Worm (Caenorhabditis elegans) whole organism, mixed stage, embryonic: ENCODE measurements around the gene agl-1.

Experiments
- bed-3 ChIP-seq: fragments of 200-800 bp; sonication (Bioruptor generic); optimal IDR thresholded peaks from 3 replicates; lab custom pipeline; 2018; ENCODE audit warnings: mild to moderate bottlenecking, missing genetic modification characterization, moderate library complexity, missing compliant biosample characterization
- ceh-39 ChIP-seq: fragments of 150-350 bp; optimal IDR thresholded peaks from 2 replicates; lab custom pipeline; 2014; ENCODE audit warnings: missing biosample characterization, missing genetic modification characterization
- ceh-43 ChIP-seq: fragments of 200-800 bp; sonication (Bioruptor generic); optimal IDR thresholded peaks from 2 replicates; lab custom pipeline; 2018; ENCODE audit warnings: mild to moderate bottlenecking, missing genetic modification characterization, moderate library complexity, missing compliant biosample characterization
- ceh-83 ChIP-seq: fragments of 200-800 bp; sonication (Bioruptor generic); optimal IDR thresholded peaks from 2 replicates; lab custom pipeline; 2018; ENCODE audit warnings: mild to moderate bottlenecking, missing genetic modification characterization, missing compliant biosample characterization
- ces-1 ChIP-seq: fragments of 150-350 bp; optimal IDR thresholded peaks from 2 replicates; lab custom pipeline; 2014; ENCODE audit warnings: missing biosample characterization, missing genetic modification reagents, missing genetic modification characterization
- cnd-1 ChIP-seq: fragments of 200-800 bp; sonication (Bioruptor generic); optimal IDR thresholded peaks from 2 replicates; lab custom pipeline; 2018; ENCODE audit warnings: mild to moderate bottlenecking, missing genetic modification characterization, missing compliant biosample characterization
- drap-1 ChIP-seq: fragments of 200-800 bp; sonication (Bioruptor generic); optimal IDR thresholded peaks from 3 replicates; lab custom pipeline; 2018; ENCODE audit warnings: mild to moderate bottlenecking, missing genetic modification characterization, missing compliant biosample characterization
- elt-1 ChIP-seq: sonication (generic microtip); optimal IDR thresholded peaks from 2 replicates; lab custom pipeline; 2017; ENCODE audit warnings: missing genetic modification characterization, mild to moderate bottlenecking, missing compliant biosample characterization, antibody characterized with exemption, moderate library complexity, borderline replicate concordance; ENCODE audit not compliant: insufficient read depth
- elt-3 ChIP-seq: fragments of 150-350 bp; optimal IDR thresholded peaks from 2 replicates; lab custom pipeline; 2014; ENCODE audit warnings: missing biosample characterization, missing genetic modification characterization
- ham-2 ChIP-seq: fragments of 200-800 bp; sonication (Bioruptor generic); optimal IDR thresholded peaks from 2 replicates; lab custom pipeline; 2018; ENCODE audit warnings: mild to moderate bottlenecking, missing genetic modification characterization, missing compliant biosample characterization
- hlh-1 ChIP-seq: fragments of 150-350 bp; optimal IDR thresholded peaks from 2 replicates; lab custom pipeline; 2014; ENCODE audit warnings: missing biosample characterization, missing genetic modification reagents, missing genetic modification characterization
- lin-13 ChIP-seq: fragments of 150-350 bp; optimal IDR thresholded peaks from 2 replicates; lab custom pipeline; 2014; ENCODE audit warnings: missing biosample characterization, missing genetic modification characterization
- lin-32 ChIP-seq: fragments of 200-800 bp; sonication (Bioruptor generic); optimal IDR thresholded peaks from 2 replicates; lab custom pipeline; 2018; ENCODE audit warnings: mild to moderate bottlenecking, missing genetic modification characterization, missing compliant biosample characterization
- lsy-2 ChIP-seq: fragments of 150-350 bp; optimal IDR thresholded peaks from 2 replicates; lab custom pipeline; 2014; ENCODE audit warnings: missing biosample characterization, missing genetic modification characterization
- mab-5 ChIP-seq: fragments of 150-350 bp; optimal IDR thresholded peaks from 2 replicates; lab custom pipeline; 2014; ENCODE audit warnings: missing biosample characterization, missing genetic modification characterization
- mep-1 ChIP-seq: fragments of 150-350 bp; optimal IDR thresholded peaks from 2 replicates; lab custom pipeline; 2017; ENCODE audit warnings: missing biosample characterization, missing genetic modification reagents, missing genetic modification characterization, inconsistent platforms
- mls-2 ChIP-seq: sonication (generic microtip); optimal IDR thresholded peaks from 2 replicates; lab custom pipeline; 2016; ENCODE audit warnings: mild to moderate bottlenecking, missing genetic modification characterization, moderate library complexity, missing compliant biosample characterization
- nhr-12 ChIP-seq: fragments of 150-350 bp; optimal IDR thresholded peaks from 2 replicates; lab custom pipeline; 2014; ENCODE audit warnings: missing biosample characterization, missing genetic modification characterization
- nhr-2 ChIP-seq: fragments of 150-350 bp; optimal IDR thresholded peaks from 2 replicates; lab custom pipeline; 2014; ENCODE audit warnings: missing biosample characterization, missing genetic modification characterization
- nhr-237 ChIP-seq: fragments of 150-350 bp; optimal IDR thresholded peaks from 2 replicates; lab custom pipeline; 2014; ENCODE audit warnings: missing biosample characterization, missing genetic modification characterization
- nhr-28 ChIP-seq: fragments of 150-350 bp; optimal IDR thresholded peaks from 2 replicates; lab custom pipeline; 2014; ENCODE audit warnings: missing biosample characterization, missing genetic modification characterization
- nhr-76 ChIP-seq: sonication (generic microtip); optimal IDR thresholded peaks from 2 replicates; lab custom pipeline; 2017; ENCODE audit warnings: missing biosample characterization, missing genetic modification characterization
- sptf-1 ChIP-seq: sonication (generic microtip); optimal IDR thresholded peaks from 2 replicates; lab custom pipeline; 2017; ENCODE audit warnings: mild to moderate bottlenecking, missing genetic modification characterization, moderate library complexity, missing compliant biosample characterization
- tbx-8 ChIP-seq: fragments of 200-800 bp; sonication (Bioruptor generic); optimal IDR thresholded peaks from 2 replicates; lab custom pipeline; 2018; ENCODE audit warnings: mild to moderate bottlenecking, missing genetic modification characterization, moderate library complexity, missing compliant biosample characterization
- unc-120 ChIP-seq: sonication (generic microtip); optimal IDR thresholded peaks from 2 replicates; lab custom pipeline; 2017; ENCODE audit warnings: missing genetic modification characterization, missing compliant biosample characterization; ENCODE audit not compliant: poor library complexity, severe bottlenecking
- unc-62 ChIP-seq: fragments of 150-350 bp; optimal IDR thresholded peaks from 2 replicates; lab custom pipeline; 2014; ENCODE audit warnings: missing biosample characterization, missing genetic modification reagents, missing genetic modification characterization
- zip-8 ChIP-seq: fragments of 150-350 bp; optimal IDR thresholded peaks from 2 replicates; lab custom pipeline; 2014; ENCODE audit warnings: missing biosample characterization, missing genetic modification characterization
- ztf-11 ChIP-seq: fragments of 150-350 bp; optimal IDR thresholded peaks from 2 replicates; lab custom pipeline; 2014; ENCODE audit warnings: missing biosample characterization, missing genetic modification characterization

The agl-1 gene

DNA sequence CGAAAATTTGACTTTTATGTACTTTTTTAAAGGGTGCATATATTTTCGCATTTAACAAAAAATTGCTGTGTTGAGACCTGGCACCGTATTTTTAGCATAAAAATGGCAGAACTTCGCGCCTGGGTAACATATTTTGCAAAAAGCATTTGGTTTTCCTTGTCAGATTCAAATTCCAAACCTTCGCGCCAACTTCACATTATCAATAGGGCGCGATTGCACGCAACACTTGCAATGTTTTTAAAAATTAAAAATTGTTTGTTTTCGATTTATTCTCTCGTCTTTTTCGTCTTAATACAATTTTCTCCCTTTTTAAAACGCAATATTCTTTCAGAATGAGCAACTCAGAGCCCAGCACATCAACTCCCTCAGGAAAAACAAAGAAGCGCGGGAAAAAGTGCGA lies 25.7 kb upstream of the agl-1 start, which contains the start of gene mes-2 (continued):
- no peak for TF ChIP-seq nhr-76 (tag; lab: Kevin White, UChicago)
- TF ChIP-seq lsy-2 (tag; lab: Kevin White, UChicago), result peak; percentile 37
- no peak for TF ChIP-seq mab-5 (tag; lab: Kevin White, UChicago)
- TF ChIP-seq unc-120 (tag; lab: Kevin White, UChicago), result no peak
- TF ChIP-seq ceh-43 (GFP tag; lab: Kevin White, UChicago), result no peak
- no peak for TF ChIP-seq ceh-39
- TF ChIP-seq elt-1 (tag; lab: Kevin White, UChicago), result no peak
- TF ChIP-seq ces-1 (GFP tag; lab: Kevin White, UChicago), result peak; percentile 57

DNA sequence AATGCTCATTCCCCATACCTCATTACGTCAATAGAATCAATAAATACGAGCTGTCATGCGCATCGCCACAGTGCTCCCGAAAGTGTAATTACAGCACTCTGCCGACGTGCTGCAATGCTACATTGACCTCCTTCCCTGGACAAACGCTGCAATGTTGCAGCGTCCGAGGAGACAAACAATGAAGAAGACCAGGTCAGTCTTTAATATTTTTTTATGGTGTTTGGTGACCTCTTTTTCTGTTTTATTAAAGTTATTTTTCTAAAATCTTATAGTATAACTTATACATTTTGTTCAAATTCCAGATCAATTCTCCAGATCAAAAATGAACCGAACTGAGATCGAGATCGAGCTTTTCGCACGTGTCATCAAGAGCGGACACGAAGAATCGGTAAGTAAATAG lies 23.5 kb upstream of the agl-1 start, which contains the start of gene sdz-26:
TSS of gene sdz-26 (plus strand) at position 301 of the 400 bp plus-strand sequence.
- TF ChIP-seq mep-1 (tag; lab: Kevin White, UChicago), result no peak
- no peak for TF ChIP-seq mab-5 (tag; lab: Kevin White, UChicago)
- TF ChIP-seq hlh-1 (tag; lab: Kevin White, UChicago), result no peak
- TF ChIP-seq nhr-12, result no peak
- TF ChIP-seq ham-2 (GFP tag; lab: Kevin White, UChicago), result no peak
- TF ChIP-seq mls-2, result no peak
- TF ChIP-seq nhr-2, result no peak
- no peak for TF ChIP-seq zip-8 (tag; lab: Kevin White, UChicago)
- no peak for TF ChIP-seq drap-1 (GFP tag; lab: Kevin White, UChicago)
- no peak for TF ChIP-seq ztf-11
- TF ChIP-seq nhr-237 (tag; lab: Kevin White, UChicago), result no peak
- TF ChIP-seq nhr-28, result no peak
- TF ChIP-seq, all 35 proteins: peak for 0

DNA sequence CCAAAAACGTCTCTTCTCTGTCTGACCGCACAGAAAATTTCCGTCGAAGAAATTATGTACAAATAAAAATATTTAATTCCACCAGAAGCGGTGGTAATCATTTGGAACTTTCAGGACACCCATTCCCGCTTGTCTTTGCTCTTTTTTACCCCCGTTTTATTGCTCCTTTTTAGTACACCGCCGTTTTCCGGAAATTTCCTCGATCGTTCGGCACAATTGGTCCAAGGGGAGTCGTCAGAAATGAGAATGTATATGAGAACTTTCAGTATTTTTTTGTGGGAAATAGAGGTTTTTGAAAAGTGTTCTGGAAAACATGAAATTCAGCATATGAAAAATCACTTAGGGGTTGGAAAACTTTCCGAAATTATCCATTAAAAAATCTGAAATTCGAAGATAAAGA lies 22.9 kb upstream of the agl-1 start:
- TF ChIP-seq unc-62 (GFP tag; lab: Kevin White, UChicago), result no peak
- TF ChIP-seq lin-32 (GFP tag; lab: Kevin White, UChicago), result no peak
- no peak for TF ChIP-seq nhr-237 (tag; lab: Kevin White, UChicago)
- TF ChIP-seq bed-3, result no peak
- TF ChIP-seq elt-1 (tag; lab: Kevin White, UChicago), result no peak
- no peak for TF ChIP-seq elt-3
- TF ChIP-seq ces-1 (GFP tag; lab: Kevin White, UChicago), result no peak
- TF ChIP-seq ceh-83 (GFP tag; lab: Kevin White, UChicago), result no peak
- no peak for TF ChIP-seq tbx-8 (GFP tag; lab: Kevin White, UChicago)
- TF ChIP-seq nhr-12, result no peak
- no peak for TF ChIP-seq ceh-39

DNA sequence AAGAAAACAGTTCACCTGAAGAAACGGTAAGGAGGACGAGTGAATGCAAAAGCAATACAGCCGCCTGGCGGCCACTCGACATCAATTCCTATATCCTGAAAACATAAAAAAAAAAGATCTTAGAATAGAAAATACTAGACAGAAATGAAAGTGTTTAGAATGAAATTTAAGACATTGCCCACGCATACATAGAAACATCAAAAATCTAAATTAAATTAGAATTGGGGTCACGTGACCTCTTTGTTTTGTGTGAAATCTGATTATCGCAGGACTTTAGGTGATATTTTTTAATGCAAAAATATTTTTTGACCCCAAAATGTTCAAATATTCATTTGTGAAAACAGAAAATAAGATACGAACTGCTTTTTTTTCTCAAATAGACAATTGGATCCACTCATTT lies 19.9 kb upstream of the agl-1 start, which contains the start of gene acr-20:
TSS of gene acr-20 (minus strand) at position 101 of the 400 bp plus-strand sequence.
- TF ChIP-seq nhr-76 (tag; lab: Kevin White, UChicago) (no peak), ceh-43 (GFP tag; lab: Kevin White, UChicago) (no peak), ces-1 (GFP tag; lab: Kevin White, UChicago) (no peak), mls-2 (no peak), lin-13 (tag; lab: Kevin White, UChicago) (no peak), nhr-237 (tag; lab: Kevin White, UChicago) (no peak), cnd-1 (tag; lab: Kevin White, UChicago) (no peak), lsy-2 (tag; lab: Kevin White, UChicago) (no peak), ztf-11 (no peak), ham-2 (GFP tag; lab: Kevin White, UChicago) (no peak)

DNA sequence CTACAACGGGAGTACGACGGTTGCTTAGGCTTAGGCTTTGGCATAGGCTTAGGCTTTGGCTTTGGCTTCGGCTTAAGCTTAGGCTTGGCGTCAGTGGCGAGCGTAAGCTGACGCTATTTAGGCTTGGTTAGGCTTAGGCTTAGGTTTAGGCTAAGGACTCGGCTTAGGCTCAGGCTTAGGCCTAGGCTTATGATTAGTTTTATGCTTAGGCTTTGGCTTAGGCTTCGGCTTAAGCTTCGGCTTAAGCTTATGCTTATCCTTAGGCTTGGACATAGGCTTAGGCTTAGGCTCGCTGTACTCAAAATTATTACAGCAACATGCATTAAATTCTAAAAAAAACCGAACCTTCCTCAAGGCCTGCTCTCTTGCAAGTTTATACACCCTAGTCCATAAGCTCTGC lies 16.7 kb upstream of the agl-1 start:
- no peak for TF ChIP-seq lsy-2 (tag; lab: Kevin White, UChicago)
- peak; percentile 21 for TF ChIP-seq ham-2 (GFP tag; lab: Kevin White, UChicago)

DNA sequence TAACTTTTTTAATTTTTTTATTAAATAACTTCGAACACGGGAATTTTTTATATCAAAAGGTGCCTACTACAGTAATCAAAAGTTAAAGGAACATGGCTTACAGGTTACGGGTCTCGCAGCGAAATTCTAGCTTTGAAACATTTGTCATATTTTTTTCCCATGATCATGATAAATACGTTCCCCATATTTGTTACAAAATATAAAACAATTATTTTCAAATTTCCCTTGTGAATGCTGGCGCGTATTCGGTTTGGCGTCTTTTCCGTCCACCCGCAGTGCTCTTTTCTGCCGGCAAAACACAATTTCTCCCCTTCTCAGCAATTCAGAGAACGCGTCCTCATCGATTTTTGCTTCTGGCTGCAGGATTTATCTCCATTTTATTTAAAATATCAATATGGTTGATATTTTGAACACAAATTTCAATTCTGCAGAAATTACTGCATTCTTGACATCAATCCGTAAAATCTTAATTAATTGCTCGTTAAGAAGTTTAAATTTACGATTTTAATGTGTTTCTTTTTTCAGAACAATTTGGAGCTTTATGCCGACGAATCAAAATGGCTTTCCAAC lies 7.4 kb upstream of the agl-1 start, which contains the start of gene imb-2:
TSS of gene imb-2 (plus strand) at position 520 of the 570 bp plus-strand sequence.
- TF ChIP-seq ceh-83 (GFP tag; lab: Kevin White, UChicago) (peak; percentile 29), sptf-1 (tag; lab: Kevin White, UChicago) (peak; percentile 39), ces-1 (GFP tag; lab: Kevin White, UChicago) (peak; percentile 88), unc-120 (tag; lab: Kevin White, UChicago) (peak; percentile 30), mep-1 (tag; lab: Kevin White, UChicago) (peak; percentile 50), hlh-1 (tag; lab: Kevin White, UChicago) (no peak), nhr-28 (no peak), lsy-2 (tag; lab: Kevin White, UChicago) (peak; percentile 38)
- TF ChIP-seq, all 35 proteins: peak for 6
